Fruit fly (Drosophila melanogaster) whole organism, prepupa: ENCODE measurements around the gene Btnd.

ENCODE experiments used
- Blimp-1 ChIP-seq: fragments of 200-800 bp; sonication (Bioruptor generic); optimal IDR thresholded peaks from 3 replicates; lab custom pipeline; 2017; ENCODE audit warnings: missing biosample characterization, missing genetic modification characterization, mild to moderate bottlenecking, moderate library complexity, missing genetic modification reagents
- CG11294 ChIP-seq: fragments of 200-800 bp; sonication (Bioruptor generic); IDR thresholded peaks from 2 replicates; pipeline ENCODE4 v1.3.6; 2022; ENCODE audit warnings: missing biosample characterization, missing genetic modification characterization
- CG11762 ChIP-seq: fragments of 200-800 bp; sonication (Bioruptor generic); optimal IDR thresholded peaks from 3 replicates; lab custom pipeline; 2016; ENCODE audit warnings: missing biosample characterization, missing genetic modification characterization; ENCODE audit not compliant: insufficient read depth
- CG1621 ChIP-seq: fragments of 200-800 bp; sonication (Bioruptor generic); optimal IDR thresholded peaks from 3 replicates; lab custom pipeline; 2018; ENCODE audit warnings: missing biosample characterization, mild to moderate bottlenecking, missing genetic modification characterization
- CG16779 ChIP-seq: fragments of 200-800 bp; sonication (Bioruptor generic); optimal IDR thresholded peaks from 3 replicates; lab custom pipeline; 2017; ENCODE audit warnings: missing biosample characterization, mild to moderate bottlenecking, missing genetic modification characterization
- CG31627 ChIP-seq: fragments of 200-800 bp; sonication (Bioruptor generic); optimal IDR thresholded peaks from 3 replicates; lab custom pipeline; 2016; ENCODE audit warnings: missing biosample characterization, missing genetic modification characterization
- CG32006 ChIP-seq: fragments of 200-800 bp; sonication (Bioruptor generic); optimal IDR thresholded peaks from 3 replicates; lab custom pipeline; 2017; ENCODE audit warnings: missing biosample characterization, mild to moderate bottlenecking, missing genetic modification characterization
- CG34406 ChIP-seq: fragments of 200-800 bp; sonication (Bioruptor generic); optimal IDR thresholded peaks from 3 replicates; lab custom pipeline; 2016; ENCODE audit warnings: missing biosample characterization, missing genetic modification characterization
- CG6163 ChIP-seq: fragments of 200-800 bp; sonication (Bioruptor generic); IDR thresholded peaks from 3 replicates; pipeline ENCODE4 v1.3.6; 2022; ENCODE audit warnings: missing biosample characterization, missing genetic modification characterization
- CG7368 ChIP-seq: fragments of 200-800 bp; sonication (Bioruptor generic); optimal IDR thresholded peaks from 3 replicates; lab custom pipeline; 2016; ENCODE audit warnings: missing biosample characterization, missing genetic modification characterization
- CG8119 ChIP-seq: fragments of 200-800 bp; sonication (Bioruptor generic); IDR thresholded peaks from 3 replicates; pipeline ENCODE4 v1.3.6; 2022; ENCODE audit warnings: missing biosample characterization, missing genetic modification characterization
- CG8319 ChIP-seq: fragments of 200-800 bp; sonication (Bioruptor generic); optimal IDR thresholded peaks from 3 replicates; lab custom pipeline; 2016; ENCODE audit warnings: missing biosample characterization, missing genetic modification characterization
- CG8632 ChIP-seq: fragments of 200-800 bp; sonication (Bioruptor generic); optimal IDR thresholded peaks from 3 replicates; lab custom pipeline; 2016; ENCODE audit warnings: missing biosample characterization, missing genetic modification characterization
- CG9139 ChIP-seq: fragments of 200-800 bp; sonication (Bioruptor generic); optimal IDR thresholded peaks from 3 replicates; lab custom pipeline; 2017; ENCODE audit warnings: missing biosample characterization, mild to moderate bottlenecking, missing genetic modification characterization
- Eip78C ChIP-seq: fragments of 200-800 bp; sonication (Bioruptor generic); peaks from one replicate; lab custom pipeline; 2016; ENCODE audit warnings: missing biosample characterization, missing genetic modification characterization
- Hr39 ChIP-seq: fragments of 200-800 bp; sonication (Bioruptor generic); optimal IDR thresholded peaks from 2 replicates; lab custom pipeline; 2016; ENCODE audit warnings: missing biosample characterization, missing genetic modification characterization
- Lpt ChIP-seq: fragments of 200-800 bp; sonication (Bioruptor generic); optimal IDR thresholded peaks from 3 replicates; lab custom pipeline; 2016; ENCODE audit warnings: missing biosample characterization, missing genetic modification characterization
- Sox15 ChIP-seq: fragments of 200-800 bp; sonication (Bioruptor generic); optimal IDR thresholded peaks from 3 replicates; lab custom pipeline; 2016; ENCODE audit warnings: missing biosample characterization, missing genetic modification characterization
- achi ChIP-seq: fragments of 200-800 bp; sonication (Bioruptor generic); optimal IDR thresholded peaks from 3 replicates; lab custom pipeline; 2016; ENCODE audit warnings: missing biosample characterization, missing genetic modification characterization
- cyc ChIP-seq: fragments of 200-800 bp; sonication (Bioruptor generic); optimal IDR thresholded peaks from 3 replicates; lab custom pipeline; 2016; ENCODE audit warnings: missing biosample characterization, missing genetic modification characterization
- esn ChIP-seq: fragments of 200-800 bp; sonication (Bioruptor generic); optimal IDR thresholded peaks from 2 replicates; lab custom pipeline; 2016; ENCODE audit warnings: missing biosample characterization, mild to moderate bottlenecking, missing genetic modification characterization, moderate library complexity
- fd85E ChIP-seq: fragments of 200-800 bp; sonication (Bioruptor generic); optimal IDR thresholded peaks from 3 replicates; lab custom pipeline; 2016; ENCODE audit warnings: missing biosample characterization, missing genetic modification characterization
- fkh ChIP-seq: fragments of 200-800 bp; sonication (Bioruptor generic); optimal IDR thresholded peaks from 3 replicates; lab custom pipeline; 2017; ENCODE audit warnings: missing biosample characterization, mild to moderate bottlenecking, missing genetic modification characterization, moderate library complexity
- pdm3 ChIP-seq: fragments of 200-800 bp; sonication (Bioruptor generic); optimal IDR thresholded peaks from 3 replicates; lab custom pipeline; 2016; ENCODE audit warnings: missing biosample characterization, missing genetic modification characterization
- salr ChIP-seq, 2 experiments: fragments of 200-800 bp; sonication (Bioruptor generic); optimal IDR thresholded peaks; 3 replicates each; lab custom pipeline; 2016 to 2018; ENCODE audit warnings: missing biosample characterization in 2 of 2, missing genetic modification characterization in 2 of 2, mild to moderate bottlenecking in 1 of 2
- spab ChIP-seq: fragments of 200-800 bp; sonication (Bioruptor generic); optimal IDR thresholded peaks from 2 replicates; lab custom pipeline; 2017; ENCODE audit warnings: missing biosample characterization, mild to moderate bottlenecking, missing genetic modification characterization, missing genetic modification reagents
- ss ChIP-seq, 2 experiments: fragments of 200-800 bp; sonication (Bioruptor generic); optimal IDR thresholded peaks; 2 replicates in 1 of 2; 3 replicates in 1 of 2; lab custom pipeline; 2017 to 2018; ENCODE audit warnings: mild to moderate bottlenecking in 2 of 2, missing biosample characterization in 2 of 2, missing genetic modification characterization in 2 of 2, moderate library complexity in 1 of 2
- topi ChIP-seq: fragments of 200-800 bp; sonication (Bioruptor generic); optimal IDR thresholded peaks from 3 replicates; lab custom pipeline; 2016; ENCODE audit warnings: missing biosample characterization, missing genetic modification characterization

The Btnd gene

DNA sequence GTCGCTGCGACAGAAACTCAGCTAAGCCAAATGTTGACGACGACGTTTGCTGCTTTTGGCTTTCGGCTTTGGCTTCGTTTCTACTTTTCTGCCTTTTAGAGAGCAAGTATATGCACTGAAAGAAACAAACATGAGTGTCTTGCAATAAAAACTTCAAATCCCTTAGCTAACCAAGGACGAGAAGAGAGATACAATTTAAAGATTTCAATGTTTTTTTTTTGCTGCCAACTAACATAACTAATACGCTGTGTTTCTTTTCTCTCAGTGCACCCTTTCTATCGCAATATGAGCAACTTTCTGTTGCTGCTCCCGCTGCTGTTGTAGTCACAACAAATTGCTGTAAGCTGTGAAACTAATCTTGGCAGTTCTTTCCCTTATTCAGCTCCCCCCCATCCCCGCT, 39.7 kb downstream of the Btnd start (continued):
- TF ChIP-seq Hr39 (GFP tag; lab: Kevin White, UChicago) (peak; percentile 4), Sox15 (no peak), CG6163 (GFP tag; lab: Robert Waterston, UW) (peak; percentile 54; the same call in 1 of the 3 replicates), Lpt (GFP tag; lab: Kevin White, UChicago) (no peak), CG34406 (GFP tag; lab: Kevin White, UChicago) (no peak), ss (GFP tag; optimal IDR thresholded peaks at IDR 0.05; lab: Kevin White, UChicago) (no peak), salr (GFP tag; optimal IDR thresholded peaks at IDR 0.05; lab: Kevin White, UChicago) (no peak), CG11294 (GFP tag; lab: Robert Waterston, UW) (peak; percentile 28; the same call in 1 of the 2 replicates), CG31627 (peak; percentile 7), spab (GFP tag; lab: Kevin White, UChicago) (no peak), Blimp-1 (no peak), Eip78C (GFP tag; lab: Kevin White, UChicago) (peak; percentile 29), CG11762 (GFP tag; lab: Kevin White, UChicago) (no peak), cyc (no peak), CG1621 (tag; lab: Kevin White, UChicago) (no peak), CG32006 (GFP tag; lab: Kevin White, UChicago) (peak; percentile 18), CG8119 (no peak), CG9139 (no peak), CG8319 (GFP tag; lab: Kevin White, UChicago) (no peak), CG7368 (GFP tag; lab: Kevin White, UChicago) (no peak), fkh (GFP tag; lab: Kevin White, UChicago) (no peak), fd85E (GFP tag; lab: Kevin White, UChicago) (no peak), CG8632 (GFP tag; lab: Kevin White, UChicago) (no peak), achi (no peak), esn (GFP tag; lab: Kevin White, UChicago) (no peak), pdm3 (GFP tag; lab: Kevin White, UChicago) (peak; percentile 17), CG16779 (no peak), topi (GFP tag; lab: Kevin White, UChicago) (no peak)
